Fruit fly (Drosophila melanogaster) whole organism: ENCODE results near the gene CG43135.

Experiments used
- Dll ChIP-seq: fragments of >200 bp; optimal IDR thresholded peaks from 2 replicates; lab custom pipeline; 2017
- usp ChIP-seq: fragments of >200 bp; optimal IDR thresholded peaks from 2 replicates; lab custom pipeline; 2017; ENCODE audit warnings: missing biosample characterization, missing genetic modification characterization, mixed read lengths

dm6 chrX:4212725-4213124, 35.5 kb upstream of the CG43135 start, which contains the start of gene CG43288:
- TF ChIP-seq Dll (lab: Kevin White, UChicago): no peak
- no peak for TF ChIP-seq usp (GFP tag; lab: Kevin White, UChicago)
